Worm (Caenorhabditis elegans) whole organism, mixed stage, embryonic: ENCODE measurements around the gene lgc-22.

Source experiments
- M03D4.4 ChIP-seq: sonication (generic microtip); optimal IDR thresholded peaks from 2 replicates; lab custom pipeline; 2017; ENCODE audit warnings: mild to moderate bottlenecking, missing genetic modification characterization, missing compliant biosample characterization
- bed-3 ChIP-seq: fragments of 200-800 bp; sonication (Bioruptor generic); optimal IDR thresholded peaks from 3 replicates; lab custom pipeline; 2018; ENCODE audit warnings: mild to moderate bottlenecking, missing genetic modification characterization, moderate library complexity, missing compliant biosample characterization
- blmp-1 ChIP-seq: fragments of 150-350 bp; optimal IDR thresholded peaks from 2 replicates; lab custom pipeline; 2014; ENCODE audit warnings: missing biosample characterization, missing genetic modification characterization
- ceh-39 ChIP-seq: fragments of 150-350 bp; optimal IDR thresholded peaks from 2 replicates; lab custom pipeline; 2014; ENCODE audit warnings: missing biosample characterization, missing genetic modification characterization
- ceh-83 ChIP-seq: fragments of 200-800 bp; sonication (Bioruptor generic); optimal IDR thresholded peaks from 2 replicates; lab custom pipeline; 2018; ENCODE audit warnings: mild to moderate bottlenecking, missing genetic modification characterization, missing compliant biosample characterization
- ces-1 ChIP-seq: fragments of 150-350 bp; optimal IDR thresholded peaks from 2 replicates; lab custom pipeline; 2014; ENCODE audit warnings: missing biosample characterization, missing genetic modification reagents, missing genetic modification characterization
- cnd-1 ChIP-seq: fragments of 200-800 bp; sonication (Bioruptor generic); optimal IDR thresholded peaks from 2 replicates; lab custom pipeline; 2018; ENCODE audit warnings: mild to moderate bottlenecking, missing genetic modification characterization, missing compliant biosample characterization
- drap-1 ChIP-seq: fragments of 200-800 bp; sonication (Bioruptor generic); optimal IDR thresholded peaks from 3 replicates; lab custom pipeline; 2018; ENCODE audit warnings: mild to moderate bottlenecking, missing genetic modification characterization, missing compliant biosample characterization
- elt-1 ChIP-seq: sonication (generic microtip); optimal IDR thresholded peaks from 2 replicates; lab custom pipeline; 2017; ENCODE audit warnings: missing genetic modification characterization, mild to moderate bottlenecking, missing compliant biosample characterization, antibody characterized with exemption, moderate library complexity, borderline replicate concordance; ENCODE audit not compliant: insufficient read depth
- elt-3 ChIP-seq: fragments of 150-350 bp; optimal IDR thresholded peaks from 2 replicates; lab custom pipeline; 2014; ENCODE audit warnings: missing biosample characterization, missing genetic modification characterization
- flh-1 ChIP-seq: fragments of 200-800 bp; sonication (Bioruptor generic); optimal IDR thresholded peaks from 2 replicates; lab custom pipeline; 2018; ENCODE audit warnings: mild to moderate bottlenecking, missing genetic modification characterization, moderate library complexity, missing compliant biosample characterization
- ham-2 ChIP-seq: fragments of 200-800 bp; sonication (Bioruptor generic); optimal IDR thresholded peaks from 2 replicates; lab custom pipeline; 2018; ENCODE audit warnings: mild to moderate bottlenecking, missing genetic modification characterization, missing compliant biosample characterization
- hlh-1 ChIP-seq: fragments of 150-350 bp; optimal IDR thresholded peaks from 2 replicates; lab custom pipeline; 2014; ENCODE audit warnings: missing biosample characterization, missing genetic modification reagents, missing genetic modification characterization
- lin-13 ChIP-seq: fragments of 150-350 bp; optimal IDR thresholded peaks from 2 replicates; lab custom pipeline; 2014; ENCODE audit warnings: missing biosample characterization, missing genetic modification characterization
- lin-32 ChIP-seq: fragments of 200-800 bp; sonication (Bioruptor generic); optimal IDR thresholded peaks from 2 replicates; lab custom pipeline; 2018; ENCODE audit warnings: mild to moderate bottlenecking, missing genetic modification characterization, missing compliant biosample characterization
- lsy-2 ChIP-seq: fragments of 150-350 bp; optimal IDR thresholded peaks from 2 replicates; lab custom pipeline; 2014; ENCODE audit warnings: missing biosample characterization, missing genetic modification characterization
- mab-5 ChIP-seq: fragments of 150-350 bp; optimal IDR thresholded peaks from 2 replicates; lab custom pipeline; 2014; ENCODE audit warnings: missing biosample characterization, missing genetic modification characterization
- mep-1 ChIP-seq: fragments of 150-350 bp; optimal IDR thresholded peaks from 2 replicates; lab custom pipeline; 2017; ENCODE audit warnings: missing biosample characterization, missing genetic modification reagents, missing genetic modification characterization, inconsistent platforms
- mls-2 ChIP-seq: sonication (generic microtip); optimal IDR thresholded peaks from 2 replicates; lab custom pipeline; 2016; ENCODE audit warnings: mild to moderate bottlenecking, missing genetic modification characterization, moderate library complexity, missing compliant biosample characterization
- nhr-2 ChIP-seq: fragments of 150-350 bp; optimal IDR thresholded peaks from 2 replicates; lab custom pipeline; 2014; ENCODE audit warnings: missing biosample characterization, missing genetic modification characterization
- nhr-28 ChIP-seq: fragments of 150-350 bp; optimal IDR thresholded peaks from 2 replicates; lab custom pipeline; 2014; ENCODE audit warnings: missing biosample characterization, missing genetic modification characterization
- nhr-76 ChIP-seq: sonication (generic microtip); optimal IDR thresholded peaks from 2 replicates; lab custom pipeline; 2017; ENCODE audit warnings: missing biosample characterization, missing genetic modification characterization
- pha-4 ChIP-seq: fragments of 150-350 bp; optimal IDR thresholded peaks from 2 replicates; lab custom pipeline; 2018; ENCODE audit warnings: missing biosample characterization, missing genetic modification reagents, missing genetic modification characterization
- snpc-4 ChIP-seq: fragments of 150-350 bp; optimal IDR thresholded peaks from 2 replicates; lab custom pipeline; 2014; ENCODE audit warnings: missing biosample characterization, missing genetic modification characterization
- sptf-1 ChIP-seq: sonication (generic microtip); optimal IDR thresholded peaks from 2 replicates; lab custom pipeline; 2017; ENCODE audit warnings: mild to moderate bottlenecking, missing genetic modification characterization, moderate library complexity, missing compliant biosample characterization
- tbx-8 ChIP-seq: fragments of 200-800 bp; sonication (Bioruptor generic); optimal IDR thresholded peaks from 2 replicates; lab custom pipeline; 2018; ENCODE audit warnings: mild to moderate bottlenecking, missing genetic modification characterization, moderate library complexity, missing compliant biosample characterization
- unc-120 ChIP-seq: sonication (generic microtip); optimal IDR thresholded peaks from 2 replicates; lab custom pipeline; 2017; ENCODE audit warnings: missing genetic modification characterization, missing compliant biosample characterization; ENCODE audit not compliant: poor library complexity, severe bottlenecking
- unc-39 ChIP-seq: fragments of 150-350 bp; optimal IDR thresholded peaks from 2 replicates; lab custom pipeline; 2014; ENCODE audit warnings: missing biosample characterization, missing genetic modification characterization
- unc-62 ChIP-seq: fragments of 150-350 bp; optimal IDR thresholded peaks from 2 replicates; lab custom pipeline; 2014; ENCODE audit warnings: missing biosample characterization, missing genetic modification reagents, missing genetic modification characterization
- zip-8 ChIP-seq: fragments of 150-350 bp; optimal IDR thresholded peaks from 2 replicates; lab custom pipeline; 2014; ENCODE audit warnings: missing biosample characterization, missing genetic modification characterization
- ztf-11 ChIP-seq: fragments of 150-350 bp; optimal IDR thresholded peaks from 2 replicates; lab custom pipeline; 2014; ENCODE audit warnings: missing biosample characterization, missing genetic modification characterization

The lgc-22 gene

ce11 chrIV:4301202-4301601 lies at the start of gene lgc-22:
Gene lgc-22, plus strand, starts transcription at chrIV:4301306.
- no peak for TF ChIP-seq mab-5 (tag; lab: Kevin White, UChicago)
- TF ChIP-seq, all 35 proteins: peak for 0

ce11 chrIV:4254989-4255582 lies 46.0 kb upstream of the lgc-22 start:
- no peak for TF ChIP-seq sptf-1 (tag; lab: Kevin White, UChicago)

ce11 chrIV:4259433-4259832 lies 41.7 kb upstream of the lgc-22 start:
- TF ChIP-seq ceh-83 (GFP tag; lab: Kevin White, UChicago) (no peak), unc-120 (tag; lab: Kevin White, UChicago) (no peak), lin-13 (tag; lab: Kevin White, UChicago) (no peak), mab-5 (tag; lab: Kevin White, UChicago) (no peak), hlh-1 (tag; lab: Kevin White, UChicago) (no peak), unc-62 (GFP tag; lab: Kevin White, UChicago) (no peak), zip-8 (tag; lab: Kevin White, UChicago) (no peak), ceh-39 (tag; lab: Kevin White, UChicago) (no peak), ham-2 (GFP tag; lab: Kevin White, UChicago) (no peak), ztf-11 (tag; lab: Kevin White, UChicago) (no peak), blmp-1 (tag; lab: Kevin White, UChicago) (no peak), M03D4.4 (tag; lab: Kevin White, UChicago) (no peak), lin-32 (GFP tag; lab: Kevin White, UChicago) (no peak), flh-1 (GFP tag; lab: Kevin White, UChicago) (no peak), mls-2 (tag; lab: Kevin White, UChicago) (no peak), elt-3 (tag; lab: Kevin White, UChicago) (no peak), cnd-1 (no peak)

ce11 chrIV:4262993-4263392 lies 38.1 kb upstream of the lgc-22 start, which contains the start of gene col-33:
Gene col-33, plus strand, starts transcription at chrIV:4263293.
- no peak for TF ChIP-seq elt-3 (tag; lab: Kevin White, UChicago)
- TF ChIP-seq hlh-1 (tag; lab: Kevin White, UChicago): no peak
- no peak for TF ChIP-seq elt-1
- no peak for TF ChIP-seq tbx-8
- no peak for TF ChIP-seq ceh-39 (tag; lab: Kevin White, UChicago)
- no peak for TF ChIP-seq ztf-11 (tag; lab: Kevin White, UChicago)
- no peak for TF ChIP-seq ham-2 (GFP tag; lab: Kevin White, UChicago)
- TF ChIP-seq pha-4 (tag; lab: Kevin White, UChicago): no peak
- no peak for TF ChIP-seq lsy-2 (tag; lab: Kevin White, UChicago)
- TF ChIP-seq, all 35 proteins: peak for 0

- no peak for TF ChIP-seq ces-1
These were observed 36.5 kb upstream of the lgc-22 start for ce11 chrIV:4264649-4265048.

ce11 chrIV:4265224-4265623 lies 35.9 kb upstream of the lgc-22 start, which contains the start of gene F36A4.5:
Gene F36A4.5, plus strand, starts transcription at chrIV:4265524.
- TF ChIP-seq M03D4.4 (tag; lab: Kevin White, UChicago): no peak
- TF ChIP-seq hlh-1 (tag; lab: Kevin White, UChicago): no peak

ce11 chrIV:4265951-4266350 lies 35.2 kb upstream of the lgc-22 start:
- TF ChIP-seq flh-1 (GFP tag; lab: Kevin White, UChicago): no peak
- no peak for TF ChIP-seq ces-1
- TF ChIP-seq blmp-1 (tag; lab: Kevin White, UChicago): no peak
- no peak for TF ChIP-seq zip-8 (tag; lab: Kevin White, UChicago)
- no peak for TF ChIP-seq ceh-39 (tag; lab: Kevin White, UChicago)
- no peak for TF ChIP-seq lin-32 (GFP tag; lab: Kevin White, UChicago)

- TF ChIP-seq elt-3 (tag; lab: Kevin White, UChicago): no peak
- TF ChIP-seq ceh-83 (GFP tag; lab: Kevin White, UChicago): no peak
- TF ChIP-seq nhr-28: no peak
- no peak for TF ChIP-seq drap-1
- TF ChIP-seq nhr-2 (tag; lab: Kevin White, UChicago): no peak
- TF ChIP-seq bed-3 (GFP tag; lab: Kevin White, UChicago): no peak
- no peak for TF ChIP-seq snpc-4 (tag; lab: Kevin White, UChicago)
- no peak for TF ChIP-seq zip-8 (tag; lab: Kevin White, UChicago)
- no peak for TF ChIP-seq pha-4 (tag; lab: Kevin White, UChicago)
- TF ChIP-seq lin-32 (GFP tag; lab: Kevin White, UChicago): no peak
- no peak for TF ChIP-seq mep-1 (tag; lab: Kevin White, UChicago)
- no peak for TF ChIP-seq ham-2 (GFP tag; lab: Kevin White, UChicago)
- TF ChIP-seq lin-13 (tag; lab: Kevin White, UChicago): no peak
- no peak for TF ChIP-seq lsy-2 (tag; lab: Kevin White, UChicago)
- no peak for TF ChIP-seq nhr-76
- no peak for TF ChIP-seq unc-120 (tag; lab: Kevin White, UChicago)
- no peak for TF ChIP-seq blmp-1 (tag; lab: Kevin White, UChicago)
- TF ChIP-seq unc-39 (tag; lab: Kevin White, UChicago): no peak
- no peak for TF ChIP-seq elt-1
These were observed 33.8 kb upstream of the lgc-22 start, which contains the start of gene F36A4.4 for ce11 chrIV:4267320-4267719. Gene F36A4.4, plus strand, starts transcription at chrIV:4267620.
